Fruit fly (Drosophila melanogaster): Measurements from ENCODE around the gene CG33927.

- no peak for TF ChIP-seq EcR (GFP tag; optimal IDR thresholded peaks at IDR 0.05)
- TF ChIP-seq pan (optimal IDR thresholded peaks at IDR 0.05): no peak
- no peak for TF ChIP-seq CG8478 (optimal IDR thresholded peaks at IDR 0.05)
- TF ChIP-seq usp (GFP tag; optimal IDR thresholded peaks at IDR 0.05): no peak
- no peak for TF ChIP-seq Dll (optimal IDR thresholded peaks at IDR 0.05)
- no peak for TF ChIP-seq psq (optimal IDR thresholded peaks at IDR 0.05)
Measured at dm6 chr3R:4713775-4714360, 23.5 kb upstream of the CG33927 start, which contains the start of gene eIF3f1.
